Worm (Caenorhabditis elegans) whole organism, early embryonic: Measurements from ENCODE around the gene marc-1.

Experiments used
- B0310.2 ChIP-seq: sonication (generic microtip); optimal IDR thresholded peaks from 2 replicates; lab custom pipeline; 2016; ENCODE audit warnings: mild to moderate bottlenecking, missing genetic modification characterization, missing compliant biosample characterization
- F13C5.2 ChIP-seq: sonication (generic microtip); optimal IDR thresholded peaks from 2 replicates; lab custom pipeline; 2017; ENCODE audit warnings: mild to moderate bottlenecking, missing genetic modification characterization, inconsistent platforms, missing compliant biosample characterization
- aly-1 ChIP-seq: sonication (generic microtip); optimal IDR thresholded peaks from 2 replicates; lab custom pipeline; 2016; ENCODE audit warnings: missing genetic modification characterization, missing compliant biosample characterization
- ama-1 ChIP-seq: fragments of 150-350 bp; optimal IDR thresholded peaks from 2 replicates; lab custom pipeline; 2014
- ceh-13 ChIP-seq: fragments of 200-800 bp; sonication (Bioruptor generic); optimal IDR thresholded peaks from 2 replicates; lab custom pipeline; 2018; ENCODE audit warnings: mild to moderate bottlenecking, missing genetic modification characterization, missing compliant biosample characterization
- ceh-36 ChIP-seq: sonication (generic microtip); optimal IDR thresholded peaks from 2 replicates; lab custom pipeline; 2016; ENCODE audit warnings: missing genetic modification characterization, inconsistent platforms, missing compliant biosample characterization
- ets-7 ChIP-seq: sonication (generic microtip); optimal IDR thresholded peaks from 2 replicates; lab custom pipeline; 2016; ENCODE audit warnings: missing genotype, missing genetic modification characterization, missing compliant biosample characterization
- flt-1 ChIP-seq: fragments of 200-800 bp; sonication (Bioruptor generic); IDR thresholded peaks from 2 replicates; pipeline ENCODE4 v1.3.6; 2022; ENCODE audit warnings: missing genetic modification characterization, missing compliant biosample characterization
- hmbx-1 ChIP-seq: sonication (generic microtip); optimal IDR thresholded peaks from 2 replicates; lab custom pipeline; 2016; ENCODE audit warnings: mild to moderate bottlenecking, missing genetic modification characterization, missing compliant biosample characterization
- hmg-4 ChIP-seq: fragments of 200-800 bp; sonication (Bioruptor generic); optimal IDR thresholded peaks from 2 replicates; lab custom pipeline; 2018; ENCODE audit warnings: mild to moderate bottlenecking, missing genetic modification characterization, missing compliant biosample characterization
- hnd-1 ChIP-seq: sonication (generic microtip); optimal IDR thresholded peaks from 2 replicates; lab custom pipeline; 2016; ENCODE audit warnings: missing genetic modification characterization, missing compliant biosample characterization
- pes-1 ChIP-seq: fragments of 200-800 bp; sonication (Bioruptor generic); IDR thresholded peaks from 2 replicates; pipeline ENCODE4 v1.3.6; 2022; ENCODE audit warnings: missing genetic modification reagents, missing genetic modification characterization, missing compliant biosample characterization
- scrt-1 ChIP-seq: fragments of 200-800 bp; sonication (Bioruptor generic); IDR thresholded peaks from 2 replicates; pipeline ENCODE4 v1.3.6; 2022; ENCODE audit warnings: missing genetic modification characterization, missing compliant biosample characterization
- sea-1 ChIP-seq: fragments of 200-800 bp; sonication (Bioruptor generic); conservative IDR thresholded peaks from 2 replicates; pipeline ENCODE4 v1.3.6; 2022; ENCODE audit warnings: missing genetic modification characterization, missing compliant biosample characterization
- tbx-11 ChIP-seq: fragments of 200-800 bp; sonication (Bioruptor generic); IDR thresholded peaks from 2 replicates; pipeline ENCODE4 v1.3.6; 2022; ENCODE audit warnings: missing genetic modification characterization, missing compliant biosample characterization
- tbx-37 ChIP-seq: fragments of 200-800 bp; sonication (Bioruptor generic); conservative IDR thresholded peaks from 2 replicates; pipeline ENCODE4 v1.3.6; 2022; ENCODE audit warnings: missing genetic modification reagents, missing genetic modification characterization, missing compliant biosample characterization
- tra-4 ChIP-seq: sonication (generic microtip); optimal IDR thresholded peaks from 2 replicates; lab custom pipeline; 2017; ENCODE audit warnings: missing genetic modification characterization, missing compliant biosample characterization

Gene marc-1

ce11 chrV:9739402-9739801 is at the start of gene marc-1:
TSS of gene marc-1 (plus strand) at chrV:9739702.
- TF ChIP-seq F13C5.2 (tag; lab: Kevin White, UChicago), result no peak
- TF ChIP-seq tra-4, result no peak
- no peak for TF ChIP-seq hnd-1 (tag; lab: Kevin White, UChicago)
- no peak for TF ChIP-seq tbx-37 (GFP tag; lab: Robert Waterston, UW)
- TF ChIP-seq flt-1 (GFP tag; lab: Robert Waterston, UW), result no peak
- TF ChIP-seq ama-1, result no peak
- no peak for TF ChIP-seq aly-1 (tag; lab: Kevin White, UChicago)
- TF ChIP-seq hmg-4 (GFP tag; lab: Kevin White, UChicago), result no peak
- no peak for TF ChIP-seq B0310.2 (tag; lab: Kevin White, UChicago)
- no peak for TF ChIP-seq ceh-36 (tag; lab: Kevin White, UChicago)

- TF ChIP-seq tra-4, result no peak
- TF ChIP-seq sea-1 (GFP tag; lab: Robert Waterston, UW), result no peak
- no peak for TF ChIP-seq ama-1
- no peak for TF ChIP-seq hnd-1 (tag; lab: Kevin White, UChicago)
- TF ChIP-seq hmg-4 (GFP tag; lab: Kevin White, UChicago), result no peak
- TF ChIP-seq tbx-11 (GFP tag; lab: Robert Waterston, UW), result no peak
- TF ChIP-seq scrt-1 (GFP tag; lab: Robert Waterston, UW), result no peak
- no peak for TF ChIP-seq ceh-36 (tag; lab: Kevin White, UChicago)
- no peak for TF ChIP-seq aly-1 (tag; lab: Kevin White, UChicago)
- no peak for TF ChIP-seq tbx-37 (GFP tag; lab: Robert Waterston, UW)
- no peak for TF ChIP-seq ceh-13 (GFP tag; lab: Kevin White, UChicago)
- TF ChIP-seq flt-1 (GFP tag; lab: Robert Waterston, UW), result no peak
- no peak for TF ChIP-seq pes-1 (GFP tag; lab: Robert Waterston, UW)
- no peak for TF ChIP-seq B0310.2 (tag; lab: Kevin White, UChicago)
- TF ChIP-seq ets-7 (tag; lab: Kevin White, UChicago), result no peak
- TF ChIP-seq F13C5.2 (tag; lab: Kevin White, UChicago), result no peak
- no peak for TF ChIP-seq hmbx-1 (tag; lab: Kevin White, UChicago)
These were observed 49.4 kb upstream of the marc-1 start, which contains the start of gene rbx-1 for ce11 chrV:9690099-9690572. TSS of gene rbx-1 (minus strand) at chrV:9690522.

- TF ChIP-seq tra-4, result no peak
- TF ChIP-seq F13C5.2 (tag; lab: Kevin White, UChicago), result peak; percentile 55
These were observed 48.8 kb upstream of the marc-1 start for ce11 chrV:9690728-9691127.

- TF ChIP-seq hmg-4 (GFP tag; lab: Kevin White, UChicago) (peak; percentile 72), tra-4 (no peak), F13C5.2 (tag; lab: Kevin White, UChicago) (peak; percentile 19)
These were observed 47.4 kb upstream of the marc-1 start, which contains the start of gene ztf-9 for ce11 chrV:9692109-9692581. TSS of gene ztf-9 (minus strand) at chrV:9692159.

- TF ChIP-seq flt-1 (GFP tag; lab: Robert Waterston, UW) (no peak), tbx-11 (GFP tag; lab: Robert Waterston, UW) (no peak), hnd-1 (tag; lab: Kevin White, UChicago) (no peak), ceh-36 (tag; lab: Kevin White, UChicago) (no peak), sea-1 (GFP tag; lab: Robert Waterston, UW) (no peak), aly-1 (tag; lab: Kevin White, UChicago) (no peak), ets-7 (tag; lab: Kevin White, UChicago) (no peak), scrt-1 (GFP tag; lab: Robert Waterston, UW) (no peak), B0310.2 (tag; lab: Kevin White, UChicago) (no peak), hmg-4 (GFP tag; lab: Kevin White, UChicago) (no peak), hmbx-1 (tag; lab: Kevin White, UChicago) (no peak), ama-1 (no peak), ceh-13 (GFP tag; lab: Kevin White, UChicago) (no peak), pes-1 (GFP tag; lab: Robert Waterston, UW) (no peak)
These were observed 46.8 kb upstream of the marc-1 start, which contains the start of gene ZK287.7 for ce11 chrV:9692649-9693112. TSS of gene ZK287.7 (plus strand) at chrV:9693062.

ce11 chrV:9696715-9697114 is 42.8 kb upstream of the marc-1 start, which contains the start of gene her-1:
TSS of gene her-1 (plus strand) at chrV:9697015.
- TF ChIP-seq pes-1 (GFP tag; lab: Robert Waterston, UW) (no peak), hmbx-1 (tag; lab: Kevin White, UChicago) (no peak), hmg-4 (GFP tag; lab: Kevin White, UChicago) (no peak), ama-1 (no peak), tbx-11 (GFP tag; lab: Robert Waterston, UW) (no peak), aly-1 (tag; lab: Kevin White, UChicago) (no peak), tra-4 (no peak), flt-1 (GFP tag; lab: Robert Waterston, UW) (no peak), tbx-37 (GFP tag; lab: Robert Waterston, UW) (no peak), ceh-36 (tag; lab: Kevin White, UChicago) (no peak), F13C5.2 (tag; lab: Kevin White, UChicago) (no peak), ceh-13 (GFP tag; lab: Kevin White, UChicago) (no peak), scrt-1 (GFP tag; lab: Robert Waterston, UW) (no peak), sea-1 (GFP tag; lab: Robert Waterston, UW) (no peak), B0310.2 (tag; lab: Kevin White, UChicago) (no peak), ets-7 (tag; lab: Kevin White, UChicago) (no peak)

ce11 chrV:9699216-9699615 is 40.3 kb upstream of the marc-1 start:
- TF ChIP-seq tra-4 (no peak), pes-1 (GFP tag; lab: Robert Waterston, UW) (no peak), ceh-36 (tag; lab: Kevin White, UChicago) (no peak), tbx-11 (GFP tag; lab: Robert Waterston, UW) (no peak), hnd-1 (tag; lab: Kevin White, UChicago) (no peak), scrt-1 (GFP tag; lab: Robert Waterston, UW) (no peak), B0310.2 (tag; lab: Kevin White, UChicago) (no peak), flt-1 (GFP tag; lab: Robert Waterston, UW) (no peak), ets-7 (tag; lab: Kevin White, UChicago) (no peak), hmbx-1 (tag; lab: Kevin White, UChicago) (no peak), hmg-4 (GFP tag; lab: Kevin White, UChicago) (no peak), sea-1 (GFP tag; lab: Robert Waterston, UW) (no peak), ceh-13 (GFP tag; lab: Kevin White, UChicago) (no peak), ama-1 (no peak), F13C5.2 (tag; lab: Kevin White, UChicago) (no peak), aly-1 (tag; lab: Kevin White, UChicago) (no peak), tbx-37 (GFP tag; lab: Robert Waterston, UW) (no peak)
